Fruit fly (Drosophila melanogaster) whole organism, adult: ENCODE measurements around the gene Gba1b.
A peak's percentile ranks its signal among the peaks of the same experiment; 100 is the strongest.

Experiments used
- CG11617 ChIP-seq: fragments of 200-800 bp; sonication (Bioruptor generic); optimal IDR thresholded peaks from 2 replicates; lab custom pipeline; 2017; ENCODE audit warnings: mild to moderate bottlenecking, missing biosample characterization, missing genetic modification reagents, missing genetic modification characterization
- CG12768 ChIP-seq: fragments of 200-800 bp; sonication (Bioruptor generic); optimal IDR thresholded peaks from 2 replicates; lab custom pipeline; 2017; ENCODE audit warnings: missing biosample characterization, missing genetic modification characterization, mild to moderate bottlenecking, moderate library complexity, missing genetic modification reagents
- CG14711 ChIP-seq: fragments of 200-800 bp; sonication (Bioruptor generic); optimal IDR thresholded peaks from 2 replicates; lab custom pipeline; 2018; ENCODE audit warnings: missing biosample characterization, mild to moderate bottlenecking, missing genetic modification characterization, moderate library complexity
- CG1620 ChIP-seq: fragments of 200-800 bp; sonication (Bioruptor generic); optimal IDR thresholded peaks from 2 replicates; lab custom pipeline; 2016; ENCODE audit warnings: missing biosample characterization, missing genetic modification characterization
- CG33017 ChIP-seq: fragments of 200-800 bp; sonication (Bioruptor generic); optimal IDR thresholded peaks from 2 replicates; lab custom pipeline; 2018; ENCODE audit warnings: missing biosample characterization, mild to moderate bottlenecking, missing genetic modification characterization, moderate library complexity
- CG5204 ChIP-seq: fragments of 200-800 bp; sonication (Bioruptor generic); optimal IDR thresholded peaks from 2 replicates; lab custom pipeline; 2016; ENCODE audit warnings: missing biosample characterization, missing genetic modification characterization
- CG7045 ChIP-seq: fragments of 200-800 bp; sonication (Bioruptor generic); optimal IDR thresholded peaks from 2 replicates; lab custom pipeline; 2017; ENCODE audit warnings: missing biosample characterization, mild to moderate bottlenecking, missing genetic modification characterization
- CG7101 ChIP-seq: fragments of 200-800 bp; sonication (Bioruptor generic); optimal IDR thresholded peaks from 2 replicates; lab custom pipeline; 2018; ENCODE audit warnings: missing biosample characterization, mild to moderate bottlenecking, missing genetic modification characterization, moderate library complexity
- Clk ChIP-seq: fragments of 200-800 bp; sonication (Bioruptor generic); optimal IDR thresholded peaks from 2 replicates; lab custom pipeline; 2017; ENCODE audit warnings: missing biosample characterization, missing genetic modification characterization
- Crg-1 ChIP-seq: fragments of 200-800 bp; sonication (Bioruptor generic); optimal IDR thresholded peaks from 2 replicates; lab custom pipeline; 2016; ENCODE audit warnings: missing biosample characterization, missing genetic modification characterization
- Hr96 ChIP-seq: fragments of 200-800 bp; sonication (Bioruptor generic); optimal IDR thresholded peaks from 2 replicates; lab custom pipeline; 2016; ENCODE audit warnings: missing biosample characterization, missing genetic modification characterization
- Mnt ChIP-seq: fragments of 200-800 bp; sonication (Bioruptor generic); optimal IDR thresholded peaks from 2 replicates; lab custom pipeline; 2016; ENCODE audit warnings: missing biosample characterization, mild to moderate bottlenecking, missing genetic modification characterization
- bab1 ChIP-seq: fragments of 200-800 bp; sonication (Bioruptor generic); optimal IDR thresholded peaks from 3 replicates; lab custom pipeline; 2019; ENCODE audit warnings: missing biosample characterization, mild to moderate bottlenecking, missing genetic modification characterization, moderate library complexity
- cic ChIP-seq: fragments of 200-800 bp; sonication (Bioruptor generic); optimal IDR thresholded peaks from 2 replicates; lab custom pipeline; 2017; ENCODE audit warnings: missing biosample characterization, mild to moderate bottlenecking, missing genetic modification characterization, moderate library complexity
- cnc ChIP-seq, 2 experiments: fragments of >200 bp; optimal IDR thresholded peaks; 2 replicates each; lab custom pipeline; 2017
- kay ChIP-seq: fragments of 200-800 bp; sonication (Bioruptor generic); peaks from one replicate; lab custom pipeline; 2016; ENCODE audit warnings: missing biosample characterization, missing genetic modification characterization, borderline replicate concordance
- ovo ChIP-seq: fragments of 200-800 bp; sonication (Bioruptor generic); optimal IDR thresholded peaks from 2 replicates; lab custom pipeline; 2016; ENCODE audit warnings: missing biosample characterization, missing genetic modification characterization
- pad ChIP-seq: fragments of 200-800 bp; sonication (Bioruptor generic); optimal IDR thresholded peaks from 3 replicates; lab custom pipeline; 2017; ENCODE audit warnings: missing biosample characterization, missing genetic modification characterization, mild to moderate bottlenecking, moderate library complexity, missing genetic modification reagents
- tj ChIP-seq: fragments of 200-800 bp; sonication (Bioruptor generic); optimal IDR thresholded peaks from 3 replicates; lab custom pipeline; 2017; ENCODE audit warnings: missing biosample characterization, mild to moderate bottlenecking, missing genetic modification characterization, moderate library complexity
- toe ChIP-seq: fragments of 200-800 bp; sonication (Bioruptor generic); optimal IDR thresholded peaks from 2 replicates; lab custom pipeline; 2016; ENCODE audit warnings: missing biosample characterization, missing genetic modification characterization

Gba1b gene

DNA sequence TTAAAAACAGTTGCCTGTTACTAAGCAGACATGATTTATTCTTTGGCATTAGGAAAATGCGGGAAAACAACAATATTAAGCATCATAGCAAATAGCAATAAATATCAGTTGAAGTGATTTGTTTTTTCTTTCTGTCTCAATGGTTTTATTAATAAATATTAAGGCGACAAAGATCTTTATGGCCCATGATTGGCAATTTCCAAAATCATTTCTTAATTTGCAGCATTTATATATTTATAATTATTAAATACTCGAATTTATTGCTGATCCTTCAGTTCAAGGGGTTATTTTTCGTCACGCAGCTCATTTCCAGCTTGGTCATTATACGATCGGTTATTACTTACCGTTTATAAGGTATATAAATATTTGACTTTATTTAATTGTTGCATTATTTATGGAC is 23.1 kb downstream of the Gba1b start:
- no peak for TF ChIP-seq Crg-1 (GFP tag; lab: Kevin White, UChicago)
- TF ChIP-seq bab1 (GFP tag; lab: Kevin White, UChicago), result no peak
- TF ChIP-seq CG5204 (GFP tag; lab: Kevin White, UChicago), result no peak
- no peak for TF ChIP-seq kay (GFP tag; lab: Kevin White, UChicago)
- TF ChIP-seq CG1620, result no peak
- TF ChIP-seq Hr96 (GFP tag; lab: Kevin White, UChicago), result no peak

DNA sequence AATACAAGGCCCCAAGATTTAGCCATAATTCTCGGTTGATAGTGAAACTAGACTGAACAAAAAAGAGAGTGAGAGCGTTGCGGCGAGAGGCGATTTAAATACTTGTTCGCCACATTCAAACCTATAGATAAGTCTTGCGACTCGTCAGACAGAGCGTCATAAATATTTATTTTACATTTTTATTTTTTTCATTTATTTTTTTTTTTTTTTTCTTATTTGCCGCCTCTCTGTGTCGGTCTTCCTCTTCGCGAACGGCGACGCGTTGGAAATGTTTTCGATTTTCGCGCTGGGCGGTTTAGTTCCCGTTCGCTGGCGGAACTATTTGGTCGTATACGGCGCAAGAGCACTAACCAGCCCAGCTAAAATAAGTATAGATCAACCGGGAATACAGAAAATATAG is 23.5 kb downstream of the Gba1b start:
- TF ChIP-seq tj (GFP tag; lab: Kevin White, UChicago), result peak; percentile 22
- TF ChIP-seq Clk (GFP tag; lab: Kevin White, UChicago), result no peak
- no peak for TF ChIP-seq CG1620
- TF ChIP-seq pad (GFP tag; lab: Kevin White, UChicago), result no peak
- TF ChIP-seq CG12768 (GFP tag; lab: Kevin White, UChicago), result peak; percentile 79
- TF ChIP-seq CG14711, result no peak
- peak; percentile 62 for TF ChIP-seq Mnt (GFP tag; lab: Kevin White, UChicago)
- no peak for TF ChIP-seq bab1 (GFP tag; lab: Kevin White, UChicago)
- peak; percentile 85 for TF ChIP-seq cic (GFP tag; lab: Kevin White, UChicago)
- peak; percentile 96 for TF ChIP-seq kay (GFP tag; lab: Kevin White, UChicago)
- TF ChIP-seq CG7045, result no peak
- peak; percentile 16 for TF ChIP-seq CG5204 (GFP tag; lab: Kevin White, UChicago)
- TF ChIP-seq ovo (GFP tag; lab: Kevin White, UChicago), result peak; percentile 24
- peak; percentile 26 for TF ChIP-seq CG7101 (tag; lab: Kevin White, UChicago)
- peak; percentile 53 for TF ChIP-seq CG33017 (tag; lab: Kevin White, UChicago)
- no peak for TF ChIP-seq CG11617 (GFP tag; lab: Kevin White, UChicago)
- no peak for TF ChIP-seq toe (GFP tag; lab: Kevin White, UChicago)
- TF ChIP-seq cnc (optimal IDR thresholded peaks at IDR 0.05; lab: Kevin White, UChicago), result no peak
- TF ChIP-seq Crg-1 (GFP tag; lab: Kevin White, UChicago), result no peak
- TF ChIP-seq Hr96 (GFP tag; lab: Kevin White, UChicago), result no peak

DNA sequence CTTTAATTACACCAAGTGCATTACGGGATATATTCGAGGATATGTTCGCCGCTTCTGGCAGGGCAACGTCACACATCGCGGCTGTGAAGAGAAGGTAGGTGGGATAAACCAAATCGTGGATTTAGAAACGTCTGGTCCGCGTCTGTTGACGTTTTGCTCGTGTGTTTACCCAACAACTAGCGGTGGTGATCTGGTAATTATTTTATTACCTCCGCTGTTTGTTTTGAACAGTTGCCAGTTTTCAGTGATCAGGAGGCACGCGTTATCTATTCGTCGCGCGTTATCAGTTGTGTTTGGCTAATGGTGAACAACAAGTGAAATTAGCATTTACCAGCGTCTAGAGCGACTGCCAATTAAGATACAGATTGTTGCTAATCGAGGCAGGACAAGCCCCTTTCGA is 24.5 kb downstream of the Gba1b start:
- TF ChIP-seq CG14711 (peak; percentile 37), CG7101 (tag; lab: Kevin White, UChicago) (peak; percentile 71), CG7045 (peak; percentile 74), CG33017 (tag; lab: Kevin White, UChicago) (peak; percentile 82), CG12768 (GFP tag; lab: Kevin White, UChicago) (peak; percentile 77), ovo (GFP tag; lab: Kevin White, UChicago) (peak; percentile 65), CG5204 (GFP tag; lab: Kevin White, UChicago) (no peak), Mnt (GFP tag; lab: Kevin White, UChicago) (peak; percentile 61), tj (GFP tag; lab: Kevin White, UChicago) (no peak), cnc (optimal IDR thresholded peaks at IDR 0.05; lab: Kevin White, UChicago) (no peak), Hr96 (GFP tag; lab: Kevin White, UChicago) (no peak), toe (GFP tag; lab: Kevin White, UChicago) (peak; percentile 7), bab1 (GFP tag; lab: Kevin White, UChicago) (no peak), kay (GFP tag; lab: Kevin White, UChicago) (peak; percentile 57), Clk (GFP tag; lab: Kevin White, UChicago) (peak; percentile 23), CG1620 (no peak), cic (GFP tag; lab: Kevin White, UChicago) (peak; percentile 91), pad (GFP tag; lab: Kevin White, UChicago) (peak; percentile 42), CG11617 (GFP tag; lab: Kevin White, UChicago) (peak; percentile 37), Crg-1 (GFP tag; lab: Kevin White, UChicago) (peak; percentile 77)

DNA sequence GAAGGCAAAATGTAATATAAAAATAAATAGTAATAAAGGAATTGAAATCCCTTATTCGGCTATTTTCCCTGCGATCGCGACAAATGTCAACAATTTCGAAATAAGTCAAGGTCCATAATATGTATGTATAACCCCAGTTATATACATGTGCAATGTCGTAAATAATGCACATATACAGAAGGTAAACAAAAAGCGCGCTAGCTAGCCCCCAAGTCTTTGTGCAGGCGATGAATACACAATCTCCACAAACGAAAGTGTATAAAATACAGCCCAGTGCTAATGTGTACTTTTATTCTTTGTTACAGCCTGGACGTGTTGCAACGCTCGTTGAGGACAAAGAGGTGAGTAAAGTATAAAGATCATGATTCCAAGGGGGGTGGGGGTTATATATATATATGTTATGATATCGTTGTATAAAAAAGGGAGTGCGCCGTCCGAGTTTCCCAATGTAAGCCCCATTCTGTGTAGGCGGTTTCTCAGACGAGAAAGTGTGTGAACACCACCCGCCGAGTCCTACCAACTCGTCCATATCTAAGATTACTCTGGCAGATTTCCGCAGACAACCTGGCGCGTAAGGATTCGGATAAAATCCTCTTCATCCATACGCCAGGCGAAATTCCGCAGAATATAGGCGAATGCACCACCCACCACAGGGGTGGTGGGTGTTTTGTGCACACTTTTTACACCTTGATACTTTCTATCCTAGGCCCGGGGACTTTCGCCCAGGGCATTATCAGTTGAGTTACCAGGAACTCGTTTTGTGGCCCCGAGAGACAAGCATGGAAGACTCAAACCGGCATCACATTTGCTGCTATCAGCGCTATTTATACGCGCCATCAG is 25.2 kb downstream of the Gba1b start:
- TF ChIP-seq pad (GFP tag; lab: Kevin White, UChicago) (peak; percentile 12), CG12768 (GFP tag; lab: Kevin White, UChicago) (peak; percentile 87), bab1 (GFP tag; lab: Kevin White, UChicago) (peak; percentile 33), CG33017 (tag; lab: Kevin White, UChicago) (peak; percentile 36), Hr96 (GFP tag; lab: Kevin White, UChicago) (no peak), CG1620 (no peak), CG7101 (tag; lab: Kevin White, UChicago) (no peak), toe (GFP tag; lab: Kevin White, UChicago) (no peak), cic (GFP tag; lab: Kevin White, UChicago) (peak; percentile 82), Mnt (GFP tag; lab: Kevin White, UChicago) (peak; percentile 5), CG14711 (no peak), CG7045 (peak; percentile 10), CG11617 (GFP tag; lab: Kevin White, UChicago) (peak; percentile 13), kay (GFP tag; lab: Kevin White, UChicago) (peak; percentile 18), Crg-1 (GFP tag; lab: Kevin White, UChicago) (no peak), cnc (optimal IDR thresholded peaks at IDR 0.05; lab: Kevin White, UChicago) (no peak), ovo (GFP tag; lab: Kevin White, UChicago) (no peak), Clk (GFP tag; lab: Kevin White, UChicago) (no peak), tj (GFP tag; lab: Kevin White, UChicago) (peak; percentile 28), CG5204 (GFP tag; lab: Kevin White, UChicago) (no peak)

DNA sequence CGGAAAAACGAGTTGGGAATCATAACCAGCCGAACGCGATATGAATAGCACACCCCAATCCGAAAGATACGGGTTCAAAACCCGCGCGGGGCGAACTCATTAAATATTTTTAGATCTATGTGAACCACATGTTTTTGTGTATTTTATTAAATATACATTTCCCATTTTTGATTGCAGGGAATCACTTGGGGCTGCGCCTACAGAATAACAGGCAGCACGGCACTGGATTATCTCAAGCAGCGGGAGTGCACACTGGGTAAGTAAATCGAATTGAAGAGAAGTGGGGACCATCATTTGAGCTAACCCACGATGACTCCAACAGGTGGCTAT is 25.8 kb downstream of the Gba1b start:
- TF ChIP-seq CG5204 (GFP tag; lab: Kevin White, UChicago) (no peak), ovo (GFP tag; lab: Kevin White, UChicago) (no peak), toe (GFP tag; lab: Kevin White, UChicago) (no peak), CG1620 (no peak), CG7045 (no peak), bab1 (GFP tag; lab: Kevin White, UChicago) (no peak)
